Worm (Caenorhabditis elegans) whole organism, L4/young adult: Measurements from ENCODE around the gene C09G5.14.

Experiments used
- W03F9.2 ChIP-seq: fragments of 150-350 bp; optimal IDR thresholded peaks from 2 replicates; lab custom pipeline; 2014; ENCODE audit warnings: missing biosample characterization, missing genetic modification characterization
- dao-5 ChIP-seq: sonication (generic microtip); optimal IDR thresholded peaks from 2 replicates; lab custom pipeline; 2016; ENCODE audit warnings: missing genotype, missing genetic modification characterization, moderate library complexity, missing compliant biosample characterization
- him-1 ChIP-seq: sonication (generic microtip); optimal IDR thresholded peaks from 2 replicates; lab custom pipeline; 2016; ENCODE audit warnings: missing genotype, missing genetic modification reagents, missing genetic modification characterization, missing compliant biosample characterization

The C09G5.14 gene

DNA sequence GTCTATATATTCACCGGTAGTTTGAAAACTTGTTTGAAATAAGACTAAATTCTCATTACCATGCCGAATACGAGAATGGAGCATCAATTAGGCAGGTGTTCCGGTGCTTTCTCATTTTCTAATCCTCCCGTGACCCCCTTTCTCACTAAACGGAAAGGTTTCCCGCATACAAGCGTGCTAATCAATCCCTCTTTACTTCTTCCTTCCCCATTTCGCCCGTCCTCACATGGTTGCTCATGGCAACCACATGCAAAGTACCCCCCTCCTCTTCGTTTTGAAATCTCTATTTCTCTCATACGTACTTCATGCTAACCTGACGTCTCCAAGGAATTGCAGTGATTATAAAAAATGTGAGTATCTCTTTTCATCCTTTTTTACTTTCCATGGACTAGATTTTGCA is 3.0 kb downstream of the C09G5.14 start, which contains the start of gene mks-5:
mks-5 (plus strand) TSS at position 301 of the 400 bp plus-strand sequence.
- TF ChIP-seq him-1 (tag; lab: Kevin White, UChicago), result no peak
- TF ChIP-seq dao-5 (tag; lab: Kevin White, UChicago), result no peak
- TF ChIP-seq W03F9.2 (tag; lab: Kevin White, UChicago), result no peak

DNA sequence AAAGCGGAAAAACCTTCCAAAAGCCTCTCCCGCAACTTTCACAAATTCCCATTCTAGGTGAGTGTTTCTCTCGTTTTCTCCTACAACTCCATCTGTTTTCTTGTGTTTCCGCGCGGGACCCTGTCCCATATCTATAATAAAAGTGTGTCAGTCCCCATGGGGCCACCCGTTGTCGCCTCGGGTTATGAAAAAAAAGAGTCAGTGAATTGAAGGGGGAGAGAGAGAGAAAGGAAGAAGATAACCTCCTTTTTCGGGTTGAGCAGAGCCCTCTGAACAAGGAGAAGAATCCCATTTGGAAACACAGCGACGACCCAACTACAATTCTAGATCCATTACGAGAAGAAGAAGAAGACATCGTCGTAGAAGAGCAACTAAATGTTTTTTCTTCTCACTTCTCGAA is 5.8 kb downstream of the C09G5.14 start, which contains the start of gene C09G5.13:
C09G5.13 (plus strand) TSS at position 301 of the 400 bp plus-strand sequence.
- TF ChIP-seq W03F9.2 (tag; lab: Kevin White, UChicago) (no peak), him-1 (tag; lab: Kevin White, UChicago) (no peak), dao-5 (tag; lab: Kevin White, UChicago) (no peak)

ce11 chrII:10714262-10714933 is 8.6 kb downstream of the C09G5.14 start, which contains the start of the genes dph-2 and C09G5.7:
TSS of gene dph-2 (minus strand) at chrII:10714297.
TSS of gene C09G5.7 (plus strand) at chrII:10714883.
- TF ChIP-seq dao-5 (tag; lab: Kevin White, UChicago), result no peak
- TF ChIP-seq him-1 (tag; lab: Kevin White, UChicago), result no peak
- TF ChIP-seq W03F9.2 (tag; lab: Kevin White, UChicago), result no peak

DNA sequence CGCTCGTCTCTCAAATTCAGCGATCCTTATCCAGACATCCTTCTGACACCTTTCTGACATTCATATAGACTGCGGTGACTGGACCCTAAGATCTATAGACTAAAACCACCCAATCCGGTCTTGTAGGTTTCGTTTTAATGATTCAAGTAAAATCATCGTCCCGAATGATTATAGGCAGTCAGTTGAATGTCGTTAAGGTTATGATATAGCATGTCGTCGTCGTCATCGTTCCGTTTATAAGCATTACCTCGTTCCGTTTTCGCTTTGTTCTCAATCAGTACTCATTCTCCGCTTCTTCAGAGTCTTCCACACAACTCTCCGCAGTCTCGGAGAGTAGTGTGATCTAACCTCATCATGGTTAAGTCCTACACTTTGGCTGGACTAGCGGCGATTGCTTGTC is 14.3 kb downstream of the C09G5.14 start, which contains the start of gene bli-1:
bli-1 (plus strand) TSS at position 301 of the 400 bp plus-strand sequence.
- no peak for TF ChIP-seq dao-5 (tag; lab: Kevin White, UChicago)
- TF ChIP-seq him-1 (tag; lab: Kevin White, UChicago), result no peak
- no peak for TF ChIP-seq W03F9.2 (tag; lab: Kevin White, UChicago)

ce11 chrII:10707439-10708096 is 15.4 kb downstream of the C09G5.14 start:
- TF ChIP-seq W03F9.2 (tag; lab: Kevin White, UChicago) (no peak), dao-5 (tag; lab: Kevin White, UChicago) (peak; percentile 6)

ce11 chrII:10706901-10707300 is 16.1 kb downstream of the C09G5.14 start, which contains the start of gene col-80:
TSS of gene col-80 (plus strand) at chrII:10707201.
- TF ChIP-seq him-1 (tag; lab: Kevin White, UChicago) (no peak), dao-5 (tag; lab: Kevin White, UChicago) (no peak), W03F9.2 (tag; lab: Kevin White, UChicago) (no peak)

DNA sequence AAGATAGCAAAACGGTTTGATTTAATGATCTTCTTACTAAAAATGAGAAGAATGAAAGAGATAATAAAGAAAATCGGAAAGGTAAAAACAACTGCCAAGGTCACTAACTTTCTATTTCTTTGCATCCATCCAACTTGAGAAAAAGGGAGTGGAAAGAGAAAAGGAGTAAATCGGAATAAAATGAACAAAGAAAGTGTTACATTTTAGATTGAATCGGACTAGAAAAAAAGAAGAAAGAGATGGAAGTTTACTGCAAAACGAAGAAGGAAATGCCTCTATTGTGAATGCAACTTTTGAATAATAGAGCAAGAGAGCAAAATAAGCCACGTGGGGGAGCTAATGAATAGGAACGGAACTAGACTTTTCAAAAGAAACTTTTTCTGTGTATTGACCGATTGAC is 16.9 kb downstream of the C09G5.14 start:
- TF ChIP-seq him-1 (tag; lab: Kevin White, UChicago), result no peak
- TF ChIP-seq W03F9.2 (tag; lab: Kevin White, UChicago), result no peak
- TF ChIP-seq dao-5 (tag; lab: Kevin White, UChicago), result no peak

DNA sequence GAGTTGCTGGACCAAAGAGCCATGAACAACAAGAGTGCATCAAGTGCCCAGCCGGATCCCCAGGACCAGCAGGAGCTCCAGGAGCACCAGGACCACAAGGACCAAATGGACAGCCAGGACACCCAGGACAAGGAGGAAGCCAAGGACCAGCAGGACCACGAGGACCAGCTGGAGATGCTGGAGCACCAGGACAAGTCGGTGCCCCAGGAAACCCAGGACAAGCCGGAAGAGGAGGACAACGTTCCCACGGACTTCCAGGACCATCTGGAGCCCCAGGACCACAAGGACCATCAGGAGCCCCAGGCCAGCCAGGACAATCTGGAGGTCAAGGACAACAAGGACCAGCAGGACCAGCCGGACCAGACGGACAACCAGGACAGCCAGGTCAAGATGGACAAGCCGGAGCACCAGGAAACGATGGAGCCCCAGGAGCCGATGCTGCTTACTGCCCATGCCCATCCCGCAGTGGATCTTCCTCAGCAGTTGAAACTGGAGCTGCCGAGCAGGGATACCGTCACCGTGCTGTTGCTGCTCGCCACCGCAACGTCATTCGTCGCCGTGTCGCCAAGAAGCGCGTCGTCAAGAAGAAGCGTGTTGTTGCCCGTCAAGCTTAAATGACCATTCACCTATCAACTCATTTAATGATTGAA is 17.5 kb downstream of the C09G5.14 start:
- no peak for TF ChIP-seq dao-5 (tag; lab: Kevin White, UChicago)
- no peak for TF ChIP-seq W03F9.2 (tag; lab: Kevin White, UChicago)
- TF ChIP-seq him-1 (tag; lab: Kevin White, UChicago), result no peak

ce11 chrII:10704575-10705170 is 18.3 kb downstream of the C09G5.14 start, which contains the start of gene col-39:
TSS of gene col-39 (plus strand) at chrII:10704916.
- TF ChIP-seq dao-5 (tag; lab: Kevin White, UChicago) (no peak), W03F9.2 (tag; lab: Kevin White, UChicago) (no peak), him-1 (tag; lab: Kevin White, UChicago) (no peak)

DNA sequence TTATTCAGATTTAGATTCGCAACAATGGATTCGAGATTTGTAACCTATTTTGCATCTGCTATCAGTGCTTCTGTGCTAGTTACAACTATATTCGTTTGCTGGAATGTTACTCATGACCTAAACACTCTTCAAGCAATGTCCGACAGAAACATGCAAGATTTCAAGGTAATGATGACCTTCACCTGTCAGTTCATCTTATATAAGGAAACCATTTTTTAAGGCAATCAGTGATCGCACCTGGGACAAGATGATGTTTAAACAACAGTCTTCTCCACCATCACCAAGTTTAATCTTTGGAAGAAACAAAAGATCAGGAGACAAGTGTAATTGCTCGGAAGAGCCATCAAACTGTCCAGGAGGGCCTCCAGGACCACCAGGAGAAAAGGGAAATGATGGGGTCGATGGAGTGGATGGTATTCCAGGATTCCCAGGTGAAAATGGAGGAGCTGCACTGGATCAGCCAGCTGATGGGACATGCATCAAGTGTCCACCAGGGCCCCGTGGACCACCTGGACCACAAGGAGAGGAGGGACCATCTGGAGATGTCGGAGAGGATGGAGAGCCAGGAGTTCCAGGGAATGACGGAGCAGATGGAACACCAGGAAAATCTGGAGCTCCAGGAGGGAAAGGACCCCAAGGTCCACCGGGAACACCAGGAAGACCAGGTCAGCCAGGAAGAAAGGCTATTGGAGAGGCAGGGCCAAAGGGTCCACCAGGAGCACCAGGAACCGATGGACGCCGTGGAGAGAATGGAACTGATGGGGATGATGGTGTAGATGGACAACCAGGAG is 19.2 kb downstream of the C09G5.14 start, which contains the start of gene col-79:
col-79 (plus strand) TSS at position 20 of the 791 bp plus-strand sequence.
- TF ChIP-seq him-1 (tag; lab: Kevin White, UChicago) (no peak), W03F9.2 (tag; lab: Kevin White, UChicago) (no peak), dao-5 (tag; lab: Kevin White, UChicago) (no peak)

DNA sequence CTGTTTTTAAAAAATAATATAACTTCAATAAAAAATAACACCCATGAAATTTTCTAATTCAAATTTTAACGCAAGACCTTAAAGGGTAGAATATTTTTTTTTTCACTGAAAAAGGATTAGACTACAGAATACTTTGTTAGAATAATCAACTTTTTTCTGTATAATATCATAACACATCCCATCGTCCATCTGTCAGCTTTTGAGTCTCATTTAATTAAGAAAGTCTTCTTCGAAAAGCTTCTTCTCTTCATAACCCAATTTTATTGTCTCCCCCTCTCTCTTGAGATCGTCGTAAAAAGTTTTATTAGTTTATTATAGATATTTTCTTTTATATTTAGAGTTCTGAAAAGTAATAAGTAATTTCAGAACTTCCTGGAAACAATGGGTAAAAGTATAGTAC is 26.9 kb downstream of the C09G5.14 start:
- TF ChIP-seq dao-5 (tag; lab: Kevin White, UChicago) (no peak), him-1 (tag; lab: Kevin White, UChicago) (no peak), W03F9.2 (tag; lab: Kevin White, UChicago) (no peak)

DNA sequence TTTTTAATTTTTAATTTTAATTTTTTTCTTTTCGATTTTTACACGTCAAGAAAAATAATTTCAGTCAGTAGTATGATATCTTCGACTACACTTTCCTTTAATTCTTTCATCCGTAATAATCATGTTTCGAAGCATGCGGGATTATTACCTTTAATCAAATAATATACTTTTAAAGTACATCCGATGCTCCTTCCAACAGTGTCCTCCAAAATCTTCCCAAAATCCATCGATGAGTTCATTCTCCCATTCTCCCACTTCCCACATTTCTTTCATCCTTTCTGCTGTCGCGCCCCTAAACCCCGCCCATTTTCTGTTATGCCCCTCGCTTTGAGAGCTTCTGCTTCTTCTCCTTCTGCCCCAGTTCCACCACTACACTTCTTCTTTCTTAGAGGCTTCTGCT is 28.3 kb downstream of the C09G5.14 start, which contains the start of gene lgc-57:
lgc-57 (plus strand) TSS at position 301 of the 400 bp plus-strand sequence.
- TF ChIP-seq W03F9.2 (tag; lab: Kevin White, UChicago) (no peak), dao-5 (tag; lab: Kevin White, UChicago) (no peak), him-1 (tag; lab: Kevin White, UChicago) (no peak)
